Worm (Caenorhabditis elegans) whole organism, L2 larva: ENCODE data around the gene pssy-1.

Experiments
- nhr-23 ChIP-seq: fragments of 150-350 bp; optimal IDR thresholded peaks from 2 replicates; lab custom pipeline; 2014; ENCODE audit warnings: missing biosample characterization, missing genetic modification reagents, missing genetic modification characterization
- nhr-25 ChIP-seq: fragments of 150-350 bp; sonication (generic microtip); optimal IDR thresholded peaks from 3 replicates; lab custom pipeline; 2014; ENCODE audit warnings: missing biosample characterization, missing genetic modification characterization
- unc-39 ChIP-seq: fragments of 150-350 bp; optimal IDR thresholded peaks from 2 replicates; lab custom pipeline; 2014; ENCODE audit warnings: missing biosample characterization, missing genetic modification characterization
- unc-62 ChIP-seq: fragments of 150-350 bp; optimal IDR thresholded peaks from 2 replicates; lab custom pipeline; 2014; ENCODE audit warnings: missing biosample characterization, missing genetic modification reagents, missing genetic modification characterization

- TF ChIP-seq nhr-25 (tag; lab: Kevin White, UChicago) (peak; percentile 76), unc-39 (no peak), nhr-23 (tag; lab: Kevin White, UChicago) (no peak), unc-62 (GFP tag; lab: Kevin White, UChicago) (no peak)
These were observed 34.3 kb downstream of the pssy-1 start for ce11 chrX:9999599-10000201.
